Fruit fly (Drosophila melanogaster) whole organism, prepupa: ENCODE data around the gene NPFR.

Experiments
- Blimp-1 ChIP-seq: fragments of 200-800 bp; sonication (Bioruptor generic); optimal IDR thresholded peaks from 3 replicates; lab custom pipeline; 2017; ENCODE audit warnings: missing biosample characterization, missing genetic modification characterization, mild to moderate bottlenecking, moderate library complexity, missing genetic modification reagents
- CG11294 ChIP-seq: fragments of 200-800 bp; sonication (Bioruptor generic); IDR thresholded peaks from 2 replicates; pipeline ENCODE4 v1.3.6; 2022; ENCODE audit warnings: missing biosample characterization, missing genetic modification characterization
- CG11762 ChIP-seq: fragments of 200-800 bp; sonication (Bioruptor generic); optimal IDR thresholded peaks from 3 replicates; lab custom pipeline; 2016; ENCODE audit warnings: missing biosample characterization, missing genetic modification characterization; ENCODE audit not compliant: insufficient read depth
- CG11902 ChIP-seq: fragments of 200-800 bp; sonication (Bioruptor generic); optimal IDR thresholded peaks from 3 replicates; lab custom pipeline; 2016; ENCODE audit warnings: missing biosample characterization, missing genetic modification characterization
- CG1621 ChIP-seq: fragments of 200-800 bp; sonication (Bioruptor generic); optimal IDR thresholded peaks from 3 replicates; lab custom pipeline; 2018; ENCODE audit warnings: missing biosample characterization, mild to moderate bottlenecking, missing genetic modification characterization
- CG3032 ChIP-seq: fragments of 200-800 bp; optimal IDR thresholded peaks from 2 replicates; lab custom pipeline; 2019; ENCODE audit warnings: missing biosample characterization, mild to moderate bottlenecking, missing genetic modification characterization, moderate library complexity
- CG32006 ChIP-seq: fragments of 200-800 bp; sonication (Bioruptor generic); optimal IDR thresholded peaks from 3 replicates; lab custom pipeline; 2017; ENCODE audit warnings: missing biosample characterization, mild to moderate bottlenecking, missing genetic modification characterization
- CG34406 ChIP-seq: fragments of 200-800 bp; sonication (Bioruptor generic); optimal IDR thresholded peaks from 3 replicates; lab custom pipeline; 2016; ENCODE audit warnings: missing biosample characterization, missing genetic modification characterization
- CG3919 ChIP-seq: fragments of 200-800 bp; sonication (Bioruptor generic); optimal IDR thresholded peaks from 3 replicates; lab custom pipeline; 2016; ENCODE audit warnings: missing biosample characterization, missing genetic modification characterization
- CG4318 ChIP-seq: fragments of 200-800 bp; sonication (Bioruptor generic); optimal IDR thresholded peaks from 3 replicates; lab custom pipeline; 2017; ENCODE audit warnings: missing biosample characterization, mild to moderate bottlenecking, missing genetic modification characterization
- CG6163 ChIP-seq: fragments of 200-800 bp; sonication (Bioruptor generic); IDR thresholded peaks from 3 replicates; pipeline ENCODE4 v1.3.6; 2022; ENCODE audit warnings: missing biosample characterization, missing genetic modification characterization
- CG6276 ChIP-seq: fragments of 200-800 bp; sonication (Bioruptor generic); optimal IDR thresholded peaks from 2 replicates; lab custom pipeline; 2017; ENCODE audit warnings: missing biosample characterization, mild to moderate bottlenecking, missing genetic modification characterization
- CG6792 ChIP-seq: fragments of 200-800 bp; sonication (Bioruptor generic); optimal IDR thresholded peaks from 3 replicates; lab custom pipeline; 2016; ENCODE audit warnings: missing biosample characterization, missing genetic modification characterization
- CG6808 ChIP-seq: fragments of 200-800 bp; sonication (Bioruptor generic); optimal IDR thresholded peaks from 3 replicates; lab custom pipeline; 2017; ENCODE audit warnings: missing biosample characterization, missing genetic modification characterization, mild to moderate bottlenecking, moderate library complexity, missing genetic modification reagents
- CG6854 ChIP-seq: fragments of 200-800 bp; sonication (Bioruptor generic); optimal IDR thresholded peaks from 2 replicates; lab custom pipeline; 2017; ENCODE audit warnings: missing biosample characterization, mild to moderate bottlenecking, missing genetic modification characterization
- CG7368 ChIP-seq: fragments of 200-800 bp; sonication (Bioruptor generic); optimal IDR thresholded peaks from 3 replicates; lab custom pipeline; 2016; ENCODE audit warnings: missing biosample characterization, missing genetic modification characterization
- CG8119 ChIP-seq: fragments of 200-800 bp; sonication (Bioruptor generic); IDR thresholded peaks from 3 replicates; pipeline ENCODE4 v1.3.6; 2022; ENCODE audit warnings: missing biosample characterization, missing genetic modification characterization
- CG8319 ChIP-seq: fragments of 200-800 bp; sonication (Bioruptor generic); optimal IDR thresholded peaks from 3 replicates; lab custom pipeline; 2016; ENCODE audit warnings: missing biosample characterization, missing genetic modification characterization
- Eip75B ChIP-seq: fragments of 200-800 bp; sonication (Bioruptor generic); optimal IDR thresholded peaks from 3 replicates; lab custom pipeline; 2016; ENCODE audit warnings: missing biosample characterization, missing genetic modification characterization
- Eip78C ChIP-seq: fragments of 200-800 bp; sonication (Bioruptor generic); peaks from one replicate; lab custom pipeline; 2016; ENCODE audit warnings: missing biosample characterization, missing genetic modification characterization
- Gug ChIP-seq: fragments of 200-800 bp; sonication (Bioruptor generic); IDR thresholded peaks from 2 replicates; pipeline ENCODE4 v1.3.6; 2022; ENCODE audit warnings: missing biosample characterization, missing genetic modification characterization
- Hr39 ChIP-seq: fragments of 200-800 bp; sonication (Bioruptor generic); optimal IDR thresholded peaks from 2 replicates; lab custom pipeline; 2016; ENCODE audit warnings: missing biosample characterization, missing genetic modification characterization
- Hr4 ChIP-seq: fragments of 200-800 bp; sonication (Bioruptor generic); optimal IDR thresholded peaks from 3 replicates; lab custom pipeline; 2016; ENCODE audit warnings: missing biosample characterization, missing genetic modification characterization
- Lpt ChIP-seq: fragments of 200-800 bp; sonication (Bioruptor generic); optimal IDR thresholded peaks from 3 replicates; lab custom pipeline; 2016; ENCODE audit warnings: missing biosample characterization, missing genetic modification characterization
- Met ChIP-seq: fragments of 200-800 bp; sonication (Bioruptor generic); optimal IDR thresholded peaks from 3 replicates; lab custom pipeline; 2016; ENCODE audit warnings: missing biosample characterization, missing genetic modification characterization
- Sox15 ChIP-seq: fragments of 200-800 bp; sonication (Bioruptor generic); optimal IDR thresholded peaks from 3 replicates; lab custom pipeline; 2016; ENCODE audit warnings: missing biosample characterization, missing genetic modification characterization
- acj6 ChIP-seq: fragments of 200-800 bp; sonication (Bioruptor generic); optimal IDR thresholded peaks from 3 replicates; lab custom pipeline; 2016; ENCODE audit warnings: missing biosample characterization, missing genetic modification characterization
- dac ChIP-seq: fragments of 200-800 bp; sonication (Bioruptor generic); optimal IDR thresholded peaks from 2 replicates; lab custom pipeline; 2017; ENCODE audit warnings: missing biosample characterization, mild to moderate bottlenecking, missing genetic modification characterization
- eg ChIP-seq: fragments of 200-800 bp; sonication (Bioruptor generic); IDR thresholded peaks from 3 replicates; pipeline ENCODE4 v1.3.6; 2022; ENCODE audit warnings: missing biosample characterization, missing genetic modification characterization
- fd85E ChIP-seq: fragments of 200-800 bp; sonication (Bioruptor generic); optimal IDR thresholded peaks from 3 replicates; lab custom pipeline; 2016; ENCODE audit warnings: missing biosample characterization, missing genetic modification characterization
- salr ChIP-seq, 2 experiments: fragments of 200-800 bp; sonication (Bioruptor generic); optimal IDR thresholded peaks; 3 replicates each; lab custom pipeline; 2016 to 2018; ENCODE audit warnings: missing biosample characterization in 2 of 2, missing genetic modification characterization in 2 of 2, mild to moderate bottlenecking in 1 of 2
- svp ChIP-seq: fragments of 200-800 bp; sonication (Bioruptor generic); peaks from one replicate; lab custom pipeline; 2016; ENCODE audit warnings: missing biosample characterization, missing genetic modification characterization
- topi ChIP-seq: fragments of 200-800 bp; sonication (Bioruptor generic); optimal IDR thresholded peaks from 3 replicates; lab custom pipeline; 2016; ENCODE audit warnings: missing biosample characterization, missing genetic modification characterization

NPFR gene

dm6 chr3R:6187015-6187414 lies at the start of gene NPFR:
NPFR (plus strand) TSS chr3R:6187315.
- no peak for TF ChIP-seq CG6792 (GFP tag; lab: Kevin White, UChicago)
- TF ChIP-seq Sox15 (GFP tag; lab: Kevin White, UChicago), result no peak
- TF ChIP-seq Eip75B (GFP tag; lab: Kevin White, UChicago), result no peak
- TF ChIP-seq Gug (GFP tag; lab: Robert Waterston, UW), result no peak
- no peak for TF ChIP-seq svp (GFP tag; lab: Kevin White, UChicago)
- TF ChIP-seq CG6854 (GFP tag; lab: Kevin White, UChicago), result no peak
- no peak for TF ChIP-seq Blimp-1 (GFP tag; lab: Kevin White, UChicago)
- TF ChIP-seq CG3032 (tag; lab: Kevin White, UChicago), result no peak
- TF ChIP-seq CG1621 (tag; lab: Kevin White, UChicago), result no peak
- no peak for TF ChIP-seq CG8319 (GFP tag; lab: Kevin White, UChicago)
- no peak for TF ChIP-seq CG11294 (GFP tag; lab: Robert Waterston, UW)
- TF ChIP-seq Hr39 (GFP tag; lab: Kevin White, UChicago), result no peak
- no peak for TF ChIP-seq dac
- TF ChIP-seq CG7368 (GFP tag; lab: Kevin White, UChicago), result no peak
- no peak for TF ChIP-seq CG11902 (GFP tag; lab: Kevin White, UChicago)
- TF ChIP-seq CG34406, result no peak

dm6 chr3R:6141768-6142167 lies 45.3 kb upstream of the NPFR start:
- TF ChIP-seq eg (GFP tag; lab: Robert Waterston, UW) (0 out of 3 replicates have a peak, but pooled peaks have one; percentile 35), CG11762 (GFP tag; lab: Kevin White, UChicago) (no peak)

- TF ChIP-seq CG6792 (GFP tag; lab: Kevin White, UChicago) (no peak), salr (GFP tag; optimal IDR thresholded peaks at IDR 0.05; lab: Kevin White, UChicago) (no peak), CG8119 (GFP tag; lab: Robert Waterston, UW) (no peak), CG6163 (GFP tag; lab: Robert Waterston, UW) (no peak), topi (GFP tag; lab: Kevin White, UChicago) (no peak), Gug (GFP tag; lab: Robert Waterston, UW) (no peak), Met (GFP tag; lab: Kevin White, UChicago) (no peak), Hr4 (GFP tag; lab: Kevin White, UChicago) (peak; percentile 20), CG32006 (GFP tag; lab: Kevin White, UChicago) (peak; percentile 46), CG6276 (GFP tag; lab: Kevin White, UChicago) (peak; percentile 16), Eip78C (GFP tag; lab: Kevin White, UChicago) (peak; percentile 77)
- TF ChIP-seq, all 60 proteins: peak for 4
These were observed 38.0 kb upstream of the NPFR start for dm6 chr3R:6149130-6149529.

- peak; percentile 26; the same call in 1 of the 3 replicates for TF ChIP-seq eg (GFP tag; lab: Robert Waterston, UW)
- TF ChIP-seq dac, result no peak
- TF ChIP-seq CG1621 (tag; lab: Kevin White, UChicago), result no peak
- no peak for TF ChIP-seq CG3919 (GFP tag; lab: Kevin White, UChicago)
- TF ChIP-seq fd85E, result no peak
- TF ChIP-seq Lpt (GFP tag; lab: Kevin White, UChicago), result no peak
These were observed 37.5 kb upstream of the NPFR start for dm6 chr3R:6149593-6149992.

DNA sequence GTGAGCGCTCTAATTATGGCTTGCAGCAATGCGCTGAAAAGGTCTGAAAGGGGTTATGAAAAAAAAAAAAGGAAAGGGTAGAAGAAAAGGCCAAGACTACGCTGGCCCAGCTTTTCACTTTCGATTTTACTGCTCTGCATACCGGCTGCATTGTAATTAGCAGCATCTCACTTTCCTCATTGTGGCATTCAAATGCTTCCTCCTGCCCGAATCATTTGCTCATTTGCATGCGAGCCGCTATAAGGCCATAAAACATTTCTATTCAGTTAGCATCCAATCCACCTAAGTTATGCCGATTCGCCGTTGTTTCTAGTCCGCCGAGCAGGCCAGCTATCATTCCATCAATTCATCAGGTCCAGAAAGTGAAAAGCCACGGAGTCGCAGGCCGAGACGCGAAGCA lies 33.5 kb upstream of the NPFR start:
- no peak for TF ChIP-seq Eip78C (GFP tag; lab: Kevin White, UChicago)
- TF ChIP-seq acj6 (GFP tag; lab: Kevin White, UChicago), result no peak
- no peak for TF ChIP-seq CG7368 (GFP tag; lab: Kevin White, UChicago)
- TF ChIP-seq dac, result no peak
- TF ChIP-seq CG1621 (tag; lab: Kevin White, UChicago), result no peak
- no peak for TF ChIP-seq CG6808 (GFP tag; lab: Kevin White, UChicago)
- TF ChIP-seq CG4318 (GFP tag; lab: Kevin White, UChicago), result no peak
